Worm (Caenorhabditis elegans) whole organism, young adult: Measurements from ENCODE around the gene R05G6.10.

Experiments used
- C17E4.6 ChIP-seq: fragments of 200-800 bp; sonication (Bioruptor generic); IDR thresholded peaks from 2 replicates; pipeline ENCODE4 v1.3.6; 2022; ENCODE audit warnings: missing genetic modification reagents, missing genetic modification characterization, missing compliant biosample characterization
- F23B12.7 ChIP-seq: sonication (generic microtip); optimal IDR thresholded peaks from 2 replicates; lab custom pipeline; 2017; ENCODE audit warnings: missing genetic modification characterization, mild to moderate bottlenecking, missing compliant biosample characterization, antibody characterized with exemption, moderate library complexity; ENCODE audit not compliant: insufficient read depth
- F37B4.10 ChIP-seq: fragments of 200-800 bp; sonication (Bioruptor generic); IDR thresholded peaks from 2 replicates; pipeline ENCODE4 v1.3.6; 2022; ENCODE audit warnings: missing genetic modification characterization, missing compliant biosample characterization
- F55B11.4 ChIP-seq: sonication (generic microtip); optimal IDR thresholded peaks from 2 replicates; lab custom pipeline; 2016; ENCODE audit warnings: missing compliant biosample characterization, missing genetic modification characterization, borderline replicate concordance; ENCODE audit not compliant: insufficient read depth
- F57A8.1 ChIP-seq: fragments of 200-800 bp; sonication (Bioruptor generic); optimal IDR thresholded peaks from 2 replicates; lab custom pipeline; 2018; ENCODE audit warnings: mild to moderate bottlenecking, missing genetic modification characterization, moderate library complexity, missing compliant biosample characterization
- K12H6.12 ChIP-seq: fragments of 200-800 bp; sonication (Bioruptor generic); optimal IDR thresholded peaks from 2 replicates; lab custom pipeline; 2018; ENCODE audit warnings: mild to moderate bottlenecking, missing genetic modification characterization, missing compliant biosample characterization
- Y67H2A.10 ChIP-seq: fragments of 200-800 bp; sonication (Bioruptor generic); conservative IDR thresholded peaks from 2 replicates; pipeline ENCODE4 v1.3.6; 2022; ENCODE audit warnings: missing genetic modification reagents, missing genetic modification characterization, missing compliant biosample characterization
- attf-3 ChIP-seq: fragments of 200-800 bp; sonication (Bioruptor generic); conservative IDR thresholded peaks from 2 replicates; pipeline ENCODE4 v1.3.6; 2022; ENCODE audit warnings: missing genetic modification reagents, missing genetic modification characterization, missing compliant biosample characterization
- ccch-3 ChIP-seq: fragments of 200-800 bp; sonication (Bioruptor generic); optimal IDR thresholded peaks from 2 replicates; lab custom pipeline; 2018; ENCODE audit warnings: mild to moderate bottlenecking, missing genetic modification characterization, missing compliant biosample characterization
- ceh-27 ChIP-seq: fragments of 200-800 bp; sonication (Bioruptor generic); optimal IDR thresholded peaks from 2 replicates; lab custom pipeline; 2018; ENCODE audit warnings: mild to moderate bottlenecking, missing genetic modification characterization, moderate library complexity, missing compliant biosample characterization
- ceh-58 ChIP-seq: fragments of 200-800 bp; sonication (Bioruptor generic); IDR thresholded peaks from 2 replicates; pipeline ENCODE4 v1.3.6; 2022; ENCODE audit warnings: missing genetic modification characterization, missing compliant biosample characterization
- chd-7 ChIP-seq: sonication (generic microtip); optimal IDR thresholded peaks from 2 replicates; lab custom pipeline; 2016; ENCODE audit warnings: mild to moderate bottlenecking, missing genetic modification characterization, moderate library complexity, missing compliant biosample characterization
- efl-1 ChIP-seq: fragments of 150-350 bp; optimal IDR thresholded peaks from 2 replicates; lab custom pipeline; 2014; ENCODE audit warnings: missing biosample characterization, missing genetic modification reagents, missing genetic modification characterization
- egl-18 ChIP-seq: fragments of 200-800 bp; sonication (Bioruptor generic); IDR thresholded peaks from 2 replicates; pipeline ENCODE4 v1.3.6; 2022; ENCODE audit warnings: missing genetic modification reagents, missing genetic modification characterization, missing compliant biosample characterization
- egl-44 ChIP-seq: fragments of 200-800 bp; sonication (Bioruptor generic); IDR thresholded peaks from 2 replicates; pipeline ENCODE4 v1.3.6; 2022; ENCODE audit warnings: missing genetic modification reagents, missing genetic modification characterization, missing compliant biosample characterization
- ekl-4 ChIP-seq: fragments of 200-800 bp; sonication (Bioruptor generic); IDR thresholded peaks from 2 replicates; pipeline ENCODE4 v1.3.6; 2022; ENCODE audit warnings: missing genetic modification reagents, missing genetic modification characterization, missing compliant biosample characterization
- hlh-12 ChIP-seq: sonication (generic microtip); optimal IDR thresholded peaks from 2 replicates; lab custom pipeline; 2016; ENCODE audit warnings: missing genetic modification characterization, missing compliant biosample characterization
- hlh-26 ChIP-seq: fragments of 200-800 bp; sonication (Bioruptor generic); conservative IDR thresholded peaks from 2 replicates; pipeline ENCODE4 v1.3.6; 2022; ENCODE audit warnings: missing genetic modification reagents, missing genetic modification characterization, missing compliant biosample characterization
- let-607 ChIP-seq, 2 experiments: fragments of 200-800 bp in 1 of 2; sonication (Bioruptor generic) in 1 of 2; sonication (generic microtip) in 1 of 2; optimal IDR thresholded peaks; 2 replicates each; lab custom pipeline; 2016 to 2018; ENCODE audit warnings: mild to moderate bottlenecking in 2 of 2, missing compliant biosample characterization in 2 of 2, missing genetic modification characterization in 2 of 2, moderate library complexity in 2 of 2, missing genotype in 1 of 2
- lin-40 ChIP-seq: sonication (generic microtip); optimal IDR thresholded peaks from 2 replicates; lab custom pipeline; 2016; ENCODE audit warnings: missing genetic modification characterization, mild to moderate bottlenecking, missing compliant biosample characterization, missing genotype, missing genetic modification reagents
- lin-54 ChIP-seq: fragments of 200-800 bp; sonication (Bioruptor generic); optimal IDR thresholded peaks from 2 replicates; lab custom pipeline; 2018; ENCODE audit warnings: mild to moderate bottlenecking, missing genetic modification characterization, missing compliant biosample characterization
- lir-1 ChIP-seq: fragments of 200-800 bp; sonication (Bioruptor generic); conservative IDR thresholded peaks from 2 replicates; pipeline ENCODE4 v1.3.6; 2022; ENCODE audit warnings: missing genetic modification reagents, missing genetic modification characterization, missing compliant biosample characterization
- lsl-1 ChIP-seq: fragments of 200-800 bp; sonication (Bioruptor generic); optimal IDR thresholded peaks from 2 replicates; lab custom pipeline; 2018; ENCODE audit warnings: mild to moderate bottlenecking, missing genetic modification characterization, moderate library complexity, missing compliant biosample characterization
- madf-6 ChIP-seq: fragments of 200-800 bp; sonication (Bioruptor generic); IDR thresholded peaks from 2 replicates; pipeline ENCODE4 v1.3.6; 2022; ENCODE audit warnings: missing genetic modification reagents, missing genetic modification characterization, missing compliant biosample characterization
- mcd-1 ChIP-seq: fragments of 200-800 bp; sonication (Bioruptor generic); IDR thresholded peaks from 2 replicates; pipeline ENCODE4 v1.3.6; 2022; ENCODE audit warnings: missing genetic modification reagents, missing genetic modification characterization, missing compliant biosample characterization
- nfya-2 ChIP-seq: fragments of 200-800 bp; sonication (Bioruptor generic); IDR thresholded peaks from 2 replicates; pipeline ENCODE4 v1.3.6; 2022; ENCODE audit warnings: missing genetic modification reagents, missing genetic modification characterization, missing compliant biosample characterization
- nhr-120 ChIP-seq: fragments of 200-800 bp; sonication (Bioruptor generic); IDR thresholded peaks from 2 replicates; pipeline ENCODE4 v1.3.6; 2022; ENCODE audit warnings: missing genetic modification characterization, missing compliant biosample characterization
- nhr-27 ChIP-seq: fragments of 200-800 bp; sonication (Bioruptor generic); optimal IDR thresholded peaks from 2 replicates; lab custom pipeline; 2018; ENCODE audit warnings: mild to moderate bottlenecking, missing genetic modification characterization, moderate library complexity, missing compliant biosample characterization
- nhr-80 ChIP-seq: sonication (generic microtip); optimal IDR thresholded peaks from 2 replicates; lab custom pipeline; 2016; ENCODE audit warnings: missing genetic modification characterization, missing compliant biosample characterization
- nhr-90 ChIP-seq: sonication (generic microtip); optimal IDR thresholded peaks from 2 replicates; lab custom pipeline; 2016; ENCODE audit warnings: missing genotype, mild to moderate bottlenecking, missing genetic modification characterization, missing compliant biosample characterization
- rcor-1 ChIP-seq: fragments of 200-800 bp; sonication (Bioruptor generic); IDR thresholded peaks from 2 replicates; pipeline ENCODE4 v1.3.6; 2022; ENCODE audit warnings: missing genetic modification reagents, missing genetic modification characterization, missing compliant biosample characterization
- sdz-38 ChIP-seq: sonication (generic microtip); optimal IDR thresholded peaks from 2 replicates; lab custom pipeline; 2016; ENCODE audit warnings: missing genotype, missing genetic modification characterization, missing compliant biosample characterization
- sptf-2 ChIP-seq: fragments of 200-800 bp; sonication (Bioruptor generic); optimal IDR thresholded peaks from 2 replicates; lab custom pipeline; 2018; ENCODE audit warnings: mild to moderate bottlenecking, missing genetic modification characterization, missing compliant biosample characterization
- tlf-1 ChIP-seq: fragments of 200-800 bp; sonication (Bioruptor generic); optimal IDR thresholded peaks from 2 replicates; lab custom pipeline; 2018; ENCODE audit warnings: mild to moderate bottlenecking, missing genetic modification characterization, missing compliant biosample characterization
- xnd-1 ChIP-seq: sonication (generic microtip); optimal IDR thresholded peaks from 2 replicates; lab custom pipeline; 2016; ENCODE audit warnings: missing genotype, missing genetic modification reagents, missing genetic modification characterization, missing compliant biosample characterization
- zfh-2 ChIP-seq: fragments of 200-800 bp; sonication (Bioruptor generic); conservative IDR thresholded peaks from 2 replicates; pipeline ENCODE4 v1.3.6; 2022; ENCODE audit warnings: missing genetic modification reagents, missing genetic modification characterization, missing compliant biosample characterization
- ztf-28 ChIP-seq: fragments of 200-800 bp; sonication (Bioruptor generic); IDR thresholded peaks from 2 replicates; pipeline ENCODE4 v1.3.6; 2022; ENCODE audit warnings: missing genetic modification reagents, missing genetic modification characterization, missing compliant biosample characterization
- ztf-3 ChIP-seq: fragments of 200-800 bp; sonication (Bioruptor generic); optimal IDR thresholded peaks from 2 replicates; lab custom pipeline; 2018; ENCODE audit warnings: mild to moderate bottlenecking, missing genetic modification characterization, missing compliant biosample characterization

R05G6.10 gene

DNA sequence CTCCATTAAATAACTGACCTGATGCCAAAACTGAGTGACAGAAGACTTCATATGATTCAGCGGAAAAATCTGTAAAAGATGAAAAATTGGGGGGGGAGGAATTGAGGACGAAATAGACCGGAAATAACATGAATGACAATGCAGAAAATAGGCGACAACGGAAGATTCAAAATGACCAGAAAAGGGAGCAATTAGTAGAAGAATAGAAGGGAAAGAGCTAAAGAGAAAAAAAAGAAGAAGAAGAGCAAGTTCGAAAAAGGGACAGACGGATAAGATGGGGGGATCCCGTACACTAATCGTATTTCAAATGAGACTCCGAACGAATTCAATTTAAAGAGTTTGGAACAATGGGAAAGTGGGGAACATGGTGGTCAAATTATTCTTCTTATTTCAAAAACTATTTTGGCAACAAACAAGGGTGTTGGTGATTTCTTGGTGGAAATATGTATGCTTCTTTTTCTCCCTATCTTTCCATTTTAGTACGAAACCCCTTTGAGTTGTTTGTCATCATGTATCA is at the start of gene R05G6.10:
Gene R05G6.10 (minus strand): TSS at position 51 of the 517 bp plus-strand sequence.
- no peak for TF ChIP-seq K12H6.12 (tag; lab: Kevin White, UChicago)
- no peak for TF ChIP-seq zfh-2
- no peak for TF ChIP-seq F37B4.10
- no peak for TF ChIP-seq ceh-58 (GFP tag; lab: Robert Waterston, UW)
- no peak for TF ChIP-seq F23B12.7 (tag; lab: Kevin White, UChicago)
- TF ChIP-seq rcor-1 (GFP tag; lab: Robert Waterston, UW), result no peak
- TF ChIP-seq chd-7, result no peak
- TF ChIP-seq efl-1 (GFP tag; lab: Kevin White, UChicago), result no peak
- no peak for TF ChIP-seq nfya-2 (GFP tag; lab: Robert Waterston, UW)
- no peak for TF ChIP-seq let-607 (tag; optimal IDR thresholded peaks at IDR 0.05; lab: Kevin White, UChicago)
- TF ChIP-seq egl-18 (GFP tag; lab: Robert Waterston, UW), result no peak
- TF ChIP-seq F57A8.1 (GFP tag; lab: Kevin White, UChicago), result no peak
- TF ChIP-seq nhr-27, result no peak
- no peak for TF ChIP-seq ceh-27 (GFP tag; lab: Kevin White, UChicago)
- TF ChIP-seq Y67H2A.10 (GFP tag; lab: Robert Waterston, UW), result no peak
- TF ChIP-seq hlh-12 (tag; lab: Kevin White, UChicago), result no peak
- no peak for TF ChIP-seq C17E4.6 (GFP tag; lab: Robert Waterston, UW)
- TF ChIP-seq nhr-80 (tag; lab: Kevin White, UChicago), result no peak
- no peak for TF ChIP-seq lin-54 (GFP tag; lab: Kevin White, UChicago)
- TF ChIP-seq lir-1 (GFP tag; lab: Robert Waterston, UW), result no peak

- TF ChIP-seq nhr-120 (no peak), F23B12.7 (tag; lab: Kevin White, UChicago) (no peak), hlh-26 (no peak), ztf-28 (no peak), egl-44 (GFP tag; lab: Robert Waterston, UW) (no peak), attf-3 (GFP tag; lab: Robert Waterston, UW) (no peak), madf-6 (GFP tag; lab: Robert Waterston, UW) (no peak), xnd-1 (tag; lab: Kevin White, UChicago) (no peak), ccch-3 (GFP tag; lab: Kevin White, UChicago) (no peak), ztf-3 (no peak), tlf-1 (no peak), lsl-1 (GFP tag; lab: Kevin White, UChicago) (no peak), sdz-38 (tag; lab: Kevin White, UChicago) (no peak), mcd-1 (GFP tag; lab: Robert Waterston, UW) (no peak), lin-40 (tag; lab: Kevin White, UChicago) (no peak), ekl-4 (GFP tag; lab: Robert Waterston, UW) (no peak), sptf-2 (GFP tag; lab: Kevin White, UChicago) (no peak), nhr-90 (tag; lab: Kevin White, UChicago) (no peak), F55B11.4 (tag; lab: Kevin White, UChicago) (no peak), let-607 (tag; optimal IDR thresholded peaks at IDR 0.05; lab: Kevin White, UChicago) (no peak)
- TF ChIP-seq, all 124 proteins: peak for 0
Measured at ce11 chrIV:7588631-7589030, 46.3 kb upstream of the R05G6.10 start, which contains the start of gene cla-1. Gene cla-1, plus strand, starts transcription at chrIV:7588931.
